Worm (Caenorhabditis elegans): ENCODE data around the gene C06G3.3.

ce11 chrIV:7016502-7016901 lies 19.4 kb upstream of the C06G3.3 start:
- no peak for TF ChIP-seq B0261.1 (tag; optimal IDR thresholded peaks at IDR 0.05)
- no peak for TF ChIP-seq madf-8 (GFP tag; conservative IDR thresholded peaks at IDR 0.05)
- peak; percentile 9 for TF ChIP-seq nhr-80 (tag; optimal IDR thresholded peaks at IDR 0.05)
- no peak for TF ChIP-seq F57C9.4 (tag; optimal IDR thresholded peaks at IDR 0.05)

Measured in whole organism, young adult.